Fruit fly (Drosophila melanogaster) S2 (cell line): ENCODE results near the gene CG18628.

Experiments used
- CG8478 ChIP-seq: fragments of >200 bp; optimal IDR thresholded peaks from 2 replicates; lab custom pipeline; 2018
- CTCF ChIP-seq, 2 experiments: fragments of >200 bp; optimal IDR thresholded peaks; 2 replicates each; lab custom pipeline; 2018

dm6 chr3L:10630885-10631359 is 8.6 kb upstream of the CG18628 start, which contains the start of the genes CG42535, CG34001 and hay:
- no peak for TF ChIP-seq CG8478 (lab: Kevin White, UChicago)
- peak; percentile 24 to 36 for TF ChIP-seq CTCF (optimal IDR thresholded peaks at IDR 0.05; lab: Kevin White, UChicago)
